Worm (Caenorhabditis elegans) whole organism, L4/young adult: Measurements from ENCODE around the gene F21H7.3.

ENCODE experiments used
- W03F9.2 ChIP-seq: fragments of 150-350 bp; optimal IDR thresholded peaks from 2 replicates; lab custom pipeline; 2014; ENCODE audit warnings: missing biosample characterization, missing genetic modification characterization
- dao-5 ChIP-seq: sonication (generic microtip); optimal IDR thresholded peaks from 2 replicates; lab custom pipeline; 2016; ENCODE audit warnings: missing genotype, missing genetic modification characterization, moderate library complexity, missing compliant biosample characterization
- him-1 ChIP-seq: sonication (generic microtip); optimal IDR thresholded peaks from 2 replicates; lab custom pipeline; 2016; ENCODE audit warnings: missing genotype, missing genetic modification reagents, missing genetic modification characterization, missing compliant biosample characterization

Gene F21H7.3

ce11 chrV:16235135-16235534, at the start of gene F21H7.3:
Gene F21H7.3, minus strand, starts transcription at chrV:16235235.
- TF ChIP-seq him-1 (no peak), W03F9.2 (tag; lab: Kevin White, UChicago) (no peak), dao-5 (tag; lab: Kevin White, UChicago) (no peak)

ce11 chrV:16282147-16282546, 47.1 kb upstream of the F21H7.3 start, which contains the start of gene F28G4.2:
Gene F28G4.2, minus strand, starts transcription at chrV:16282321.
- TF ChIP-seq W03F9.2 (tag; lab: Kevin White, UChicago) = no peak
- no peak for TF ChIP-seq dao-5 (tag; lab: Kevin White, UChicago)
- no peak for TF ChIP-seq him-1

ce11 chrV:16277918-16278317, 42.9 kb upstream of the F21H7.3 start, which contains the start of gene cyp-37B1:
Gene cyp-37B1, plus strand, starts transcription at chrV:16278116.
- no peak for TF ChIP-seq dao-5 (tag; lab: Kevin White, UChicago)
- no peak for TF ChIP-seq him-1
- TF ChIP-seq W03F9.2 (tag; lab: Kevin White, UChicago) = no peak

DNA sequence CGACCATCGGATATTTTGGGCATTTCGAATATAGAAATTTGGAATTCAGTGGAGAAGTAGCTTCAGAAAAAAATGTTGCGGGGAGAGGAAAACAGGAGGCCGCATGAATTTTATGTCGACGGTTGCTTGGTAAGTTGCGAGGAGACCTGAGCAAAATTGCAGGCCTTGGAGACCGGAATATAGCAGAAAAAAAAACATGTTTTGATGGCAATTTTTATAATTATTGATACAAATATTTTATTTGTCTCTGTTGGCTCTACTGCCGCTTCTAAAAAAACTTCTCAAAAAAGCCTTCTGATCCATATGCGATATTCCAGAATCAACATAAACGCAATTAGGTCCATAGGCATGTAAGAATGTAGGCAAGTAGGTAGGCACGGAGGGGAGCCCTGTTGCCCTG, 40.3 kb upstream of the F21H7.3 start, which contains the start of gene pacl-1:
Gene pacl-1, minus strand, starts transcription at position 101 of the 400 bp plus-strand sequence.
- TF ChIP-seq W03F9.2 (tag; lab: Kevin White, UChicago) (no peak), him-1 (no peak), dao-5 (tag; lab: Kevin White, UChicago) (no peak)

DNA sequence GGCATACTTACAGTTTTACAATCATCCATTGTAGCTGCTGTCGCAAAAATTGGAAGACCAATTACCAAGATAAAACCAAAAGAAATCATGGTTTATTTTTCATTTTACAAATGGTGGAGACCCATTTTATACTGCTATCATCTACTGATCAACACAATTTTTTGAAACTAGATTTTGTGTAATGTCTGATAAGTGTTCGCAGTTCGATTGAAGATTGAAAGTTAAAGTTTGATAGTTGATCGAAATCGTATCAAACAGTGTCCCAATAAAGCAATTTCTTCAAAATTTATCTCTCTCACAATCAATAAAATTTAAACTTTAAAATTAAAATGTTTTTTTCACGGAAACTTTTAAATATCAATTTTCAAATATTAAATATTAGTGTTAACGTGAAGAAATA, 36.1 kb upstream of the F21H7.3 start, which contains the start of gene T13F3.6:
Gene T13F3.6, minus strand, starts transcription at position 101 of the 400 bp plus-strand sequence.
- no peak for TF ChIP-seq dao-5 (tag; lab: Kevin White, UChicago)
- no peak for TF ChIP-seq W03F9.2 (tag; lab: Kevin White, UChicago)
- TF ChIP-seq him-1 = no peak

ce11 chrV:16269556-16269955, 34.5 kb upstream of the F21H7.3 start, which contains the start of the genes fbxa-2 and T13F3.8:
Gene fbxa-2, minus strand, starts transcription at chrV:16269656.
Gene T13F3.8, plus strand, starts transcription at chrV:16269800.
- TF ChIP-seq dao-5 (tag; lab: Kevin White, UChicago) = no peak
- TF ChIP-seq W03F9.2 (tag; lab: Kevin White, UChicago) = no peak
- TF ChIP-seq him-1 = no peak

ce11 chrV:16266514-16266913, 31.5 kb upstream of the F21H7.3 start, which contains the start of gene T13F3.4:
Gene T13F3.4, minus strand, starts transcription at chrV:16266614.
- no peak for TF ChIP-seq W03F9.2 (tag; lab: Kevin White, UChicago)
- no peak for TF ChIP-seq dao-5 (tag; lab: Kevin White, UChicago)
- TF ChIP-seq him-1 = no peak

DNA sequence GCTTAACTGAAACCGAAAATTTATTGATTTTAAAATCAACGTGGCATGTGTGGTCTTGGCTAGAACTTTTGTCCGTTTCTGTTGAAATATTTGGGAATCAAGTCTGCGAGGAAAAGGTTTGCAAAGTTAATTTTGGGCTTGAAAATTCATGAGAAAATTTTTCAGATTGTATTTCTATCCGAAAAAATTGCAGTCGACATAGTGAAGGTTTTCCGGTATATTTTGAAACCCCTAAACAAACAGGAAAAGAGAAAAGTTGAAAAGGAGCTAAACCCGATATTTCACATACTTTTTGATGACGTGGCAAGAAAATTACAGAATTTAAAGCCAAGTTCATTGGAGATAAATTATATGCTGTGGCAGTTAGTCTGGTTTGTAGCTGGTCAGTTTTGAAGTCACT, 24.6 kb upstream of the F21H7.3 start, which contains the start of gene nhr-127:
Gene nhr-127, plus strand, starts transcription at position 301 of the 400 bp plus-strand sequence.
- no peak for TF ChIP-seq dao-5 (tag; lab: Kevin White, UChicago)
- no peak for TF ChIP-seq him-1
- TF ChIP-seq W03F9.2 (tag; lab: Kevin White, UChicago) = no peak

- TF ChIP-seq W03F9.2 (tag; lab: Kevin White, UChicago) (no peak), dao-5 (tag; lab: Kevin White, UChicago) (no peak), him-1 (no peak)
Measured at ce11 chrV:16258142-16258541, 23.1 kb upstream of the F21H7.3 start, which contains the start of gene nhr-218. Gene nhr-218, plus strand, starts transcription at chrV:16258442.

- TF ChIP-seq dao-5 (tag; lab: Kevin White, UChicago) (no peak), him-1 (no peak), W03F9.2 (tag; lab: Kevin White, UChicago) (no peak)
Measured at ce11 chrV:16256395-16256794, 21.4 kb upstream of the F21H7.3 start, which contains the start of gene bgnt-1.3. Gene bgnt-1.3, minus strand, starts transcription at chrV:16256495.

DNA sequence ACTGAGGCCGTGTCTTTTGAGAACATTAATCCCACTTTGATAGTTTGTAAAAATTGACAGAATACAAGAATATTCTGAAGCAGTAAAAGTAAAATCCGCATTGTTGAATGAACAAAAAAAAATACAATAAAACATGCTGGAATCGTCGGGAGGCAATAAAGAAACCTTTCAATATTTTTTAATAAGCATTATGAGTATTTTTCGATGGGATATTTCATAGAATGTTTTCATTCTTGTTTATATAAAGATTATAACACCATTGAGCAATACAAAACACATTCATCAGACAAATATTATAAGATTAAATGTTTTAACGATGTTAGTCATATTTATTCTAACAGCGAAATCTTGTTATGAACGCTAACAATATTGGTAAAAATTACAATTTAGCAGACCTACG, 18.7 kb upstream of the F21H7.3 start, which contains the start of gene gcy-20:
Gene gcy-20, minus strand, starts transcription at position 101 of the 400 bp plus-strand sequence.
- TF ChIP-seq dao-5 (tag; lab: Kevin White, UChicago) (no peak), him-1 (no peak), W03F9.2 (tag; lab: Kevin White, UChicago) (no peak)

DNA sequence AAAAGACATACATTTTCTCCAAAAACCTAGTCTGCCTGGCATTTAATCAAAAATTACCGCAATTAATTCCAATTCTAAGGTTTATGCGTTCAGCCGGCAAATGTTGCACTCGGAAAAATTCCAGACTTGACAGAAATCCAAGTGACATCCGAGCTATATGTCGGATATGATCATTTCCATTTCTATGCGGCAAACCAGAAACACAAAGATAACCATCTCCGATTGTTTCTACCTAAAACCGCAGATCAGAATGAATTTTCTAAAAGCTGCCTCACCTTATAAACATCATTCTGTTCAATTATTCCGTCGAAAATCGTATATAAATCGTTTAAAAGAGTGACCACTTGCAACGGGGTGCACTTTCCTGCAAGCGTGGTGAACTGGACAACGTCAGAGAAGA, 14.1 kb upstream of the F21H7.3 start:
- TF ChIP-seq dao-5 (tag; lab: Kevin White, UChicago) (no peak), W03F9.2 (tag; lab: Kevin White, UChicago) (no peak), him-1 (no peak)

DNA sequence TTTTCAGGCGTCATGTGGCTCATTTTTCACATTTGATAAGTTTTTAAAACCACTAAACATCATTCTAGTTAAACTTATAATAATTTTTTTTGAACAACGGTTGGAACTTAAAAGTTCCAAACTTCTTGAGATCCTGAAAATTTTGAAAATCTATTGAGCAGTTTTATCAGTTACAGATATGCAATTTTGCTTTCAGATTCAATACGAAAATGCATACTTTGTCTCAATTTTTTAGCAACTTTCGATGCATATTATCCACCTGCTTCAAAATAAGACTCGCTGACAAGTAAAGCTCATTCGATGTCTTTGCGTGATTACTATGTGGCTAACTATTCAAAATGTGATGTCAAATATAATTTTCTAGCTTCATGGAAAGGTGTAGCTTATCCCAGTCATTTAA, 11.5 kb upstream of the F21H7.3 start, which contains the start of gene srh-95:
Gene srh-95, plus strand, starts transcription at position 301 of the 400 bp plus-strand sequence.
- TF ChIP-seq dao-5 (tag; lab: Kevin White, UChicago) = no peak
- TF ChIP-seq him-1 = no peak
- no peak for TF ChIP-seq W03F9.2 (tag; lab: Kevin White, UChicago)

DNA sequence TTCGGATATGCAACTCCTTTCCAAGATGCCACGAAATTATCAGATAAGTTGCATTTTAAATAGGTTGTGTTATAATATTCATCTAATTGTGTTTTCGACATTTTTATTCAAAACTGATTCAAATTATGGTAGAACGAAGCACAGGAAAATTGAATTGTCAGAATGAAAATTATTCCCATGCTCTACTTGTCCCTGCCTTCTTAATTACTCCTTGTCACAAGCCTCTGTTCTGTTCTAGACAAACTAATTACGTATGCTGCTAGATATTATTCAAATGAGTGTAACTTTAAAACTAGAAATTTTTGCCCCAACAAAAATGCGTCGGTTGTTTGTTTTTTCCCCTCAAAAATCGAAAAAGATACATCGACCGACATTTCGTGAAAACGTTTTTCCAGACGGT, 9.0 kb upstream of the F21H7.3 start, which contains the start of gene srh-104:
Gene srh-104, minus strand, starts transcription at position 101 of the 400 bp plus-strand sequence.
- TF ChIP-seq him-1 (no peak), dao-5 (tag; lab: Kevin White, UChicago) (no peak), W03F9.2 (tag; lab: Kevin White, UChicago) (no peak)
